Worm (Caenorhabditis elegans): ENCODE results near the gene ZK829.7.
A peak's percentile ranks its signal among the peaks of the same experiment; 100 is the strongest.

The ZK829.7 gene

DNA sequence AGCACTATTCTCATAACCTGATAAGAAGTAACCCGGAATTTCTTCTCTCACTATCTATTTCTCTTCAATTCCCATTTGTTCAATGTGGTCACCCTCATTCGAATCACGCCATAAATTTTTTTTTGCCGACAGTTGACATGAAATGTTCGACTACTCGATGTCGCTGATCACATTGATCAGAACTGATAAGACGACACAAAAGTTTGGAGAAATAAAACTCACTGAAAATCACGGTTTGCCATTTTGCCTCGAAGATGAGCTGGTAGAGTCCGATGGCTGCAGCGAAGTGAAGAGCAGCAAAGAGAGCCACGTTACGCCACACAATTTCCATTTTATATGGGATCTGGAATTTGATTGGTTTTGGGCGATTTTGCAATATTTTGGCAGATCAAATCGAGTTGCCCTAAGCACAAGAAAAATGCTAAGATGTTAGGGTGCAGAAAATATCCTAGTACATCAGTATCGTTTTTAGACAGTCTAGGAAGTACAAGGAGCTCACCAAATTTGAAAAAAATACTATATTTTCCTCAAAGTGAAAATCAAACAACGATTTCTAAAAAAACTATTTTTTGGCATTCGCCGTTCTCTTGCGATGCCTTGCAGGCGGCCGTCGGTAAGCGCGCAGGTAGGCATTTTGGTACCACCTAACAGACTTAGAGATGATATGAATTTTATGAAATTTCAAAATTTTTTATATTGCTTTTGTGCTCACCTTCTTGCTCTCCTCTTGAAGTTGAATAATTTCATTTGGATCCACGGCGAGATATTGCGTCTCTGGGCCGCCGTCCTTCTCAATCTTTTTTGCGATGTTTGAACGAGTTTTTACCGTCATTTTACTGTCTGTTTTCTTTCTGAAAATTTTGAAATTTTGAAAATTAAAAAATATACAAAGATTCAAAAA is 46.2 kb downstream of the ZK829.7 start, which contains the start of gene fat-6:
TSS of gene fat-6 (minus strand) at position 851 of the 901 bp plus-strand sequence.
- TF ChIP-seq elt-1 (tag; optimal IDR thresholded peaks at IDR 0.05) (no peak), R02D3.7 (tag; optimal IDR thresholded peaks at IDR 0.05) (no peak), jun-1 (tag; optimal IDR thresholded peaks at IDR 0.05) (peak; percentile 62), nhr-43 (tag; optimal IDR thresholded peaks at IDR 0.05; ENCODE audit: poor library complexity, severe bottlenecking) (peak; percentile 20), pqm-1 (tag; optimal IDR thresholded peaks at IDR 0.05) (peak; percentile 54), nfya-1 (tag; optimal IDR thresholded peaks at IDR 0.05; ENCODE audit: insufficient read depth) (peak; percentile 17), unc-62 (GFP tag; optimal IDR thresholded peaks at IDR 0.05) (no peak), skn-1 (tag; optimal IDR thresholded peaks at IDR 0.05) (no peak), elt-2 (tag; optimal IDR thresholded peaks at IDR 0.05) (peak; percentile 75), mml-1 (tag; optimal IDR thresholded peaks at IDR 0.05) (no peak), nhr-23 (tag; optimal IDR thresholded peaks at IDR 0.05) (peak; percentile 37), ama-1 (optimal IDR thresholded peaks at IDR 0.05) (peak; percentile 38)

ce11 chrIV:11914260-11914836 is 47.0 kb downstream of the ZK829.7 start:
- TF ChIP-seq unc-39 (tag; optimal IDR thresholded peaks at IDR 0.05) (no peak), nhr-67 (tag; optimal IDR thresholded peaks at IDR 0.05) (no peak), elt-2 (tag; optimal IDR thresholded peaks at IDR 0.05) (no peak), fkh-2 (tag; optimal IDR thresholded peaks at IDR 0.05) (no peak), ZK546.5 (tag; optimal IDR thresholded peaks at IDR 0.05) (no peak), ama-1 (optimal IDR thresholded peaks at IDR 0.05) (peak; percentile 31)

ce11 chrIV:11913295-11913940 is 47.9 kb downstream of the ZK829.7 start:
- TF ChIP-seq ceh-28 (tag; optimal IDR thresholded peaks at IDR 0.05) (no peak), elt-2 (tag; optimal IDR thresholded peaks at IDR 0.05) (peak; percentile 44), pqm-1 (tag; optimal IDR thresholded peaks at IDR 0.05) (peak; percentile 25), aly-2 (tag; optimal IDR thresholded peaks at IDR 0.05) (peak; percentile 39)

ce11 chrIV:11911723-11912122 is 49.6 kb downstream of the ZK829.7 start, which contains the start of gene VZK822L.2:
TSS of gene VZK822L.2 (plus strand) at chrIV:11912023.
- TF ChIP-seq egl-27 (tag; optimal IDR thresholded peaks at IDR 0.05), result no peak
- TF ChIP-seq elt-2 (tag; optimal IDR thresholded peaks at IDR 0.05), result peak; percentile 43
- TF ChIP-seq pqm-1 (tag; optimal IDR thresholded peaks at IDR 0.05), result peak; percentile 39
- TF ChIP-seq ceh-16 (tag; optimal IDR thresholded peaks at IDR 0.05), result no peak
- TF ChIP-seq nhr-77 (tag; optimal IDR thresholded peaks at IDR 0.05), result no peak
- TF ChIP-seq hmg-11 (tag; optimal IDR thresholded peaks at IDR 0.05), result no peak
- TF ChIP-seq skn-1 (tag; optimal IDR thresholded peaks at IDR 0.05), result no peak
- TF ChIP-seq elt-1 (tag; optimal IDR thresholded peaks at IDR 0.05), result no peak
- no peak for TF ChIP-seq fos-1 (tag; optimal IDR thresholded peaks at IDR 0.05)
- no peak for TF ChIP-seq nhr-43 (tag; optimal IDR thresholded peaks at IDR 0.05; ENCODE audit: poor library complexity, severe bottlenecking)
- no peak for TF ChIP-seq nhr-12 (tag; optimal IDR thresholded peaks at IDR 0.05)
- TF ChIP-seq unc-39 (tag; optimal IDR thresholded peaks at IDR 0.05), result no peak
- no peak for TF ChIP-seq nfya-1 (tag; optimal IDR thresholded peaks at IDR 0.05; ENCODE audit: insufficient read depth)

Data from whole organism, L3 larva.